Worm (Caenorhabditis elegans): ENCODE results near the gene R07E5.17.
A peak's percentile ranks its signal among the peaks of the same experiment; 100 is the strongest.

R07E5.17 gene

ce11 chrIII:4412108-4413009, 8.1 kb upstream of the R07E5.17 start (continued):
- TF ChIP-seq gei-17 (GFP tag; optimal IDR thresholded peaks at IDR 0.05) = no peak
- no peak for TF ChIP-seq let-607 (tag; optimal IDR thresholded peaks at IDR 0.05)
- no peak for TF ChIP-seq attf-6 (GFP tag; IDR thresholded peaks at IDR 0.05)
- no peak for TF ChIP-seq repo-1 (tag; optimal IDR thresholded peaks at IDR 0.05)
- peak; percentile 38 for TF ChIP-seq attf-5 (GFP tag; optimal IDR thresholded peaks at IDR 0.05)
- no peak for TF ChIP-seq F57C9.4 (tag; optimal IDR thresholded peaks at IDR 0.05)
- TF ChIP-seq dox-1 (GFP tag; IDR thresholded peaks at IDR 0.05) = no peak
- TF ChIP-seq mel-28 (tag; optimal IDR thresholded peaks at IDR 0.05; ENCODE audit: borderline replicate concordance) = no peak
- TF ChIP-seq nhr-120 (GFP tag; IDR thresholded peaks at IDR 0.05) = no peak
- TF ChIP-seq F23B12.7 (tag; optimal IDR thresholded peaks at IDR 0.05; ENCODE audit: insufficient read depth) = peak; percentile 21
- TF ChIP-seq C17E4.6 (GFP tag; IDR thresholded peaks at IDR 0.05) = no peak
- peak; percentile 40 for TF ChIP-seq him-1 (tag; optimal IDR thresholded peaks at IDR 0.05)
- peak; percentile 48; the same call in 1 of the 2 replicates for TF ChIP-seq madf-6 (GFP tag; IDR thresholded peaks at IDR 0.05)
- TF ChIP-seq cebp-2 (GFP tag; IDR thresholded peaks at IDR 0.05) = no peak
- TF ChIP-seq nhr-90 (tag; optimal IDR thresholded peaks at IDR 0.05) = no peak
- TF ChIP-seq ceh-27 (GFP tag; optimal IDR thresholded peaks at IDR 0.05) = no peak
- TF ChIP-seq rpc-1 (optimal IDR thresholded peaks at IDR 0.05) = no peak
- no peak for TF ChIP-seq rpc-1 (tag; optimal IDR thresholded peaks at IDR 0.05)
- no peak for TF ChIP-seq Y53F4B.3 (GFP tag; IDR thresholded peaks at IDR 0.05)
- peak; percentile 90 for TF ChIP-seq B0019.2 (GFP tag; conservative IDR thresholded peaks at IDR 0.05)
- no peak for TF ChIP-seq cebp-1 (GFP tag; IDR thresholded peaks at IDR 0.05)
- TF ChIP-seq cebp-1 (tag; optimal IDR thresholded peaks at IDR 0.05) = peak; percentile 45
- peak; percentile 23 for TF ChIP-seq lin-54 (GFP tag; optimal IDR thresholded peaks at IDR 0.05)
- TF ChIP-seq xnd-1 (tag; optimal IDR thresholded peaks at IDR 0.05) = peak; percentile 45

ce11 chrIII:4408251-4408650, 4.0 kb upstream of the R07E5.17 start, which contains the start of gene gpch-1:
Gene gpch-1 (plus strand): TSS chrIII:4408551.
- TF ChIP-seq cebp-1 (GFP tag; IDR thresholded peaks at IDR 0.05) (no peak), cebp-1 (tag; optimal IDR thresholded peaks at IDR 0.05) (no peak), F22D6.2 (tag; optimal IDR thresholded peaks at IDR 0.05) (no peak), sptf-2 (GFP tag; optimal IDR thresholded peaks at IDR 0.05) (no peak), die-1 (tag; optimal IDR thresholded peaks at IDR 0.05) (no peak), mcd-1 (GFP tag; IDR thresholded peaks at IDR 0.05) (no peak), egl-18 (GFP tag; IDR thresholded peaks at IDR 0.05) (no peak), F49E8.2 (tag; optimal IDR thresholded peaks at IDR 0.05; ENCODE audit: insufficient read depth) (no peak), lsl-1 (GFP tag; optimal IDR thresholded peaks at IDR 0.05) (no peak), T26A5.8 (tag; optimal IDR thresholded peaks at IDR 0.05) (no peak), Y79H2A.3 (GFP tag; conservative IDR thresholded peaks at IDR 0.05) (no peak), mxl-1 (tag; optimal IDR thresholded peaks at IDR 0.05) (no peak), snpc-4 (GFP tag; optimal IDR thresholded peaks at IDR 0.05) (no peak), snpc-4 (tag; optimal IDR thresholded peaks at IDR 0.05) (no peak), ekl-4 (GFP tag; IDR thresholded peaks at IDR 0.05) (no peak), nfyb-1 (GFP tag; IDR thresholded peaks at IDR 0.05) (no peak), zim-3 (tag; optimal IDR thresholded peaks at IDR 0.05) (no peak), F52B5.7 (tag; optimal IDR thresholded peaks at IDR 0.05) (no peak), athp-1 (tag; optimal IDR thresholded peaks at IDR 0.05) (no peak)

All from whole organism, young adult.